Fruit fly (Drosophila melanogaster): Measurements from ENCODE around the gene CG13857.

The CG13857 gene

dm6 chr3R:22420911-22421310, 27.0 kb upstream of the CG13857 start, which contains the start of the genes Nop56 and mats (continued):
- TF ChIP-seq ham (GFP tag; IDR thresholded peaks at IDR 0.05) (no peak), CG17568 (GFP tag; optimal IDR thresholded peaks at IDR 0.05) (no peak), Fer3 (tag; optimal IDR thresholded peaks at IDR 0.05) (peak; percentile 17), CG15696 (tag; optimal IDR thresholded peaks at IDR 0.05) (no peak), Rx (GFP tag; IDR thresholded peaks at IDR 0.05) (no peak), CG32772 (GFP tag; IDR thresholded peaks at IDR 0.05) (no peak), fd64A (GFP tag; optimal IDR thresholded peaks at IDR 0.05) (no peak), CG4707 (GFP tag; optimal IDR thresholded peaks at IDR 0.05) (no peak), croc (GFP tag; conservative IDR thresholded peaks at IDR 0.05) (no peak), H2.0 (GFP tag; IDR thresholded peaks at IDR 0.05) (no peak), tin (GFP tag; optimal IDR thresholded peaks at IDR 0.05) (no peak), HmgD (GFP tag; optimal IDR thresholded peaks at IDR 0.05) (no peak), Ptx1 (GFP tag; IDR thresholded peaks at IDR 0.05) (no peak), CTCF (GFP tag; optimal IDR thresholded peaks at IDR 0.05) (peak; percentile 13), CG32767 (GFP tag; IDR thresholded peaks at IDR 0.05) (no peak), tup (GFP tag; optimal IDR thresholded peaks at IDR 0.05) (no peak), dan (GFP tag; IDR thresholded peaks at IDR 0.05) (no peak), CG8281 (tag; optimal IDR thresholded peaks at IDR 0.05) (no peak)

DNA sequence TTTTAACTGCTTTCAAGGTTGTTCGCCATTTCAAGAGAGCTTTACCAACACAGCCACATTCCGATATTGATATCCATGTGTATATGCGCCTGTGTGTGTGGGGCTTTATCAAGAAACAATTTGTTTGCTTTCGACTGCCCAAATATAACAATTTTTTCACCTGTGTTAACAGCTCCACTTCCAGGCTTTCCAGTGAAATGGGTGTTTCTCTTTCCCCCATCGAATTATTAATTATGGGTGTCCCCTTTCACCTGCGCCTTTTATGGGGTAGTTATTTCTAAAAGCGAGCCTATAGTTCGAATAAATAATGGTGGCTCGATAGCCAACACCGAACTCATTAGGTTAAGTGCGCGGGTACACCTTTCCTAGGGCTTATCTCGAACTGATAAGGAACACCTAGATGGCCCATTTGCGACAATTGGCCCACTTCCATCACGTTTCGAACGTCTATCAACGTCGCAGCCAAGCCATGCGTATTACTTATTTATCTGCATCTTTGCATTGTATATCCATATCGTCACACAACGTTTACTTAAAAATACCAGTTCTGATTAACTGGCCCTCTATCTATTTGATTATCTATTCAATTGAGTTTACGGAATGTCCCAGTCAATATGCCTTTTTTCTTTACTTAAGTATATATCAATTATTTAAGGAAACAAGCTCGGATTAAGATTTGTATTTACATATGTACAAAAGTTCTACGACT, 18.1 kb upstream of the CG13857 start:
- TF ChIP-seq Fer1 (GFP tag; optimal IDR thresholded peaks at IDR 0.05) (peak; percentile 35), CG3281 (GFP tag; optimal IDR thresholded peaks at IDR 0.05) (peak; percentile 31), crol (GFP tag; IDR thresholded peaks at IDR 0.05) (no peak), bigmax (GFP tag; optimal IDR thresholded peaks at IDR 0.05) (peak; percentile 25), Poxn (GFP tag; IDR thresholded peaks at IDR 0.05) (no peak), chinmo (GFP tag; IDR thresholded peaks at IDR 0.05; ENCODE audit: partially characterized antibody) (peak; percentile 52; the same call in 1 of the 4 replicates), CG34376 (GFP tag; optimal IDR thresholded peaks at IDR 0.05) (peak; percentile 53), kni (GFP tag; optimal IDR thresholded peaks at IDR 0.05) (peak; percentile 5), btn (GFP tag; optimal IDR thresholded peaks at IDR 0.05) (no peak), pfk (GFP tag; optimal IDR thresholded peaks at IDR 0.05) (peak; percentile 88), CG16779 (GFP tag; IDR thresholded peaks at IDR 0.05) (peak; percentile 23; the same call in 1 of the 2 replicates), CG10543 (GFP tag; optimal IDR thresholded peaks at IDR 0.05) (peak; percentile 45), trem (tag; optimal IDR thresholded peaks at IDR 0.05) (no peak), br (optimal IDR thresholded peaks at IDR 0.05) (no peak), CG9932 (GFP tag; IDR thresholded peaks at IDR 0.05) (peak; percentile 19; the same call in 1 of the 2 replicates), jigr1 (GFP tag; IDR thresholded peaks at IDR 0.05) (no peak), Adf1 (GFP tag; IDR thresholded peaks at IDR 0.05) (peak; percentile 11; the same call in 1 of the 2 replicates), CG18599 (GFP tag; optimal IDR thresholded peaks at IDR 0.05) (peak; percentile 48), Atf6 (GFP tag; IDR thresholded peaks at IDR 0.05) (0 out of 2 replicates have a peak, but pooled peaks have one; percentile 8), Med (GFP tag) (peak; percentile 70), lab (GFP tag; optimal IDR thresholded peaks at IDR 0.05) (peak; percentile 50), ftz-f1 (GFP tag; optimal IDR thresholded peaks at IDR 0.05) (peak; percentile 87), vfl (GFP tag; optimal IDR thresholded peaks at IDR 0.05) (no peak), grn (GFP tag; optimal IDR thresholded peaks at IDR 0.05) (peak; percentile 58), Trl (optimal IDR thresholded peaks at IDR 0.05) (no peak), Trl (GFP tag; optimal IDR thresholded peaks at IDR 0.05) (no peak), exex (tag; optimal IDR thresholded peaks at IDR 0.05) (peak; percentile 91), Hr78 (GFP tag; optimal IDR thresholded peaks at IDR 0.05) (peak in 1 of 2 experiments; percentile 32), CG14014 (GFP tag; IDR thresholded peaks at IDR 0.05) (no peak), cwo (GFP tag; optimal IDR thresholded peaks at IDR 0.05) (peak; percentile 59), mirr (GFP tag; optimal IDR thresholded peaks at IDR 0.05) (peak; percentile 91), fd64A (GFP tag; optimal IDR thresholded peaks at IDR 0.05) (peak; percentile 9), sens (GFP tag) (peak; percentile 72), Ravus (GFP tag; IDR thresholded peaks at IDR 0.05) (no peak)
